Fruit fly (Drosophila melanogaster) whole organism, pupa: Measurements from ENCODE around the gene CG4080.

ENCODE experiments used
- CG10348 ChIP-seq: fragments of 200-800 bp; sonication (Bioruptor generic); IDR thresholded peaks from 2 replicates; pipeline ENCODE4 v1.3.6; 2022; ENCODE audit warnings: missing biosample characterization, missing genetic modification characterization
- CG12605 ChIP-seq: fragments of 200-800 bp; sonication (Bioruptor generic); IDR thresholded peaks from 2 replicates; pipeline ENCODE4 v1.3.6; 2022; ENCODE audit warnings: missing biosample characterization, missing genetic modification characterization
- CG13204 ChIP-seq: fragments of 200-800 bp; sonication (Bioruptor generic); optimal IDR thresholded peaks from 2 replicates; lab custom pipeline; 2018; ENCODE audit warnings: missing biosample characterization, mild to moderate bottlenecking, missing genetic modification characterization, moderate library complexity
- CG14655 ChIP-seq: fragments of 200-800 bp; sonication (Bioruptor generic); optimal IDR thresholded peaks from 3 replicates; lab custom pipeline; 2017; ENCODE audit warnings: mild to moderate bottlenecking, missing biosample characterization, missing genetic modification reagents, missing genetic modification characterization
- CG15710 ChIP-seq: fragments of 200-800 bp; sonication (Bioruptor generic); optimal IDR thresholded peaks from 2 replicates; lab custom pipeline; 2018; ENCODE audit warnings: missing biosample characterization, mild to moderate bottlenecking, missing genetic modification characterization, moderate library complexity
- CG17806 ChIP-seq: fragments of 200-800 bp; sonication (Bioruptor generic); optimal IDR thresholded peaks from 2 replicates; lab custom pipeline; 2018; ENCODE audit warnings: missing biosample characterization, mild to moderate bottlenecking, missing genetic modification characterization, moderate library complexity
- CG32121 ChIP-seq: fragments of 200-800 bp; sonication (Bioruptor generic); IDR thresholded peaks from 2 replicates; pipeline ENCODE4 v1.3.6; 2022; ENCODE audit warnings: missing biosample characterization, missing genetic modification characterization
- CG34367 ChIP-seq: fragments of 200-800 bp; sonication (Bioruptor generic); optimal IDR thresholded peaks from 2 replicates; lab custom pipeline; 2018; ENCODE audit warnings: missing biosample characterization, mild to moderate bottlenecking, missing genetic modification characterization
- CG4496 ChIP-seq: fragments of 200-800 bp; sonication (Bioruptor generic); IDR thresholded peaks from 3 replicates; pipeline ENCODE4 v1.3.6; 2022; ENCODE audit warnings: missing biosample characterization, missing genetic modification characterization
- CG8159 ChIP-seq: fragments of 200-800 bp; sonication (Bioruptor generic); optimal IDR thresholded peaks from 3 replicates; lab custom pipeline; 2018; ENCODE audit warnings: missing biosample characterization, mild to moderate bottlenecking, missing genetic modification characterization, moderate library complexity
- CG8301 ChIP-seq: fragments of 200-800 bp; sonication (Bioruptor generic); optimal IDR thresholded peaks from 2 replicates; lab custom pipeline; 2018; ENCODE audit warnings: missing biosample characterization, mild to moderate bottlenecking, missing genetic modification characterization
- CG9948 ChIP-seq: fragments of 200-800 bp; sonication (Bioruptor generic); optimal IDR thresholded peaks from 2 replicates; lab custom pipeline; 2018; ENCODE audit warnings: missing biosample characterization, mild to moderate bottlenecking, missing genetic modification characterization, moderate library complexity
- D1 ChIP-seq: fragments of 200-800 bp; sonication (Bioruptor generic); optimal IDR thresholded peaks from 2 replicates; lab custom pipeline; 2018; ENCODE audit warnings: missing biosample characterization, mild to moderate bottlenecking, missing genetic modification characterization, moderate library complexity
- EcR ChIP-seq: fragments of 200-800 bp; sonication (Bioruptor generic); optimal IDR thresholded peaks from 3 replicates; lab custom pipeline; 2019; ENCODE audit warnings: missing biosample characterization, missing genetic modification characterization, mild to moderate bottlenecking, moderate library complexity, missing genetic modification reagents
- Ets98B ChIP-seq: fragments of 200-800 bp; sonication (Bioruptor generic); IDR thresholded peaks from 2 replicates; pipeline ENCODE4 v1.3.6; 2022; ENCODE audit warnings: missing biosample characterization, missing genetic modification characterization
- Pif1A ChIP-seq: fragments of 200-800 bp; sonication (Bioruptor generic); optimal IDR thresholded peaks from 3 replicates; lab custom pipeline; 2016; ENCODE audit warnings: missing biosample characterization, missing genetic modification characterization
- Pif1B ChIP-seq: fragments of 200-800 bp; sonication (Bioruptor generic); optimal IDR thresholded peaks from 3 replicates; lab custom pipeline; 2016; ENCODE audit warnings: missing biosample characterization, missing genetic modification characterization
- Snoo ChIP-seq: fragments of 200-800 bp; sonication (Bioruptor generic); optimal IDR thresholded peaks from 3 replicates; lab custom pipeline; 2017; ENCODE audit warnings: missing biosample characterization, mild to moderate bottlenecking, missing genetic modification characterization, inconsistent platforms
- fd96Ca ChIP-seq: fragments of 200-800 bp; sonication (Bioruptor generic); IDR thresholded peaks from 3 replicates; pipeline ENCODE4 v1.3.6; 2022; ENCODE audit warnings: missing biosample characterization, missing genetic modification characterization
- gl ChIP-seq: fragments of 200-800 bp; sonication (Bioruptor generic); optimal IDR thresholded peaks from 2 replicates; lab custom pipeline; 2018; ENCODE audit warnings: missing biosample characterization, mild to moderate bottlenecking, missing genetic modification characterization
- rn ChIP-seq: fragments of 200-800 bp; sonication (Bioruptor generic); IDR thresholded peaks from 2 replicates; pipeline ENCODE4 v1.3.6; 2022; ENCODE audit warnings: missing biosample characterization, missing genetic modification characterization

Gene CG4080

DNA sequence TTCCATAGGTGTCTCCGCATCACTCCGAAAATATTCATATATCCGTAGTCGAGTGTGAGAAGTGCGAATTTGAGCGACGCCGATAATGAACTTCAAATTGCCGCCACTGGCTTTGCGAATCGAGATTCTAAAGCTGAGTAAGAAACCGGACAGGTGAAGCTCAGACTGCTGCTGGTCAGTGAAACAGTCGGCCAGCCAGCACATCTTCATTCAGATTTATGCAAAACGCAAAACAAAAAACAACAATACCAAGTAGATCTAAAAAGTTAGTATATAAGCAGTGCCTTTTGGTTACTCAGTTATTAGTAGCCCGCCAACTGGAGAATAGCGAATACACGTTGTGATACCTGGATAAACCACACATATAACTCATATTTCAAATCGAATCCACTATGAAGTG, 5.5 kb upstream of the CG4080 start, which contains the start of gene Cpr67B:
Cpr67B (plus strand) TSS at position 301 of the 400 bp plus-strand sequence.
- TF ChIP-seq Pif1B (no peak), CG10348 (GFP tag; lab: Robert Waterston, UW) (no peak)
- TF ChIP-seq, all 21 proteins: peak for 0

DNA sequence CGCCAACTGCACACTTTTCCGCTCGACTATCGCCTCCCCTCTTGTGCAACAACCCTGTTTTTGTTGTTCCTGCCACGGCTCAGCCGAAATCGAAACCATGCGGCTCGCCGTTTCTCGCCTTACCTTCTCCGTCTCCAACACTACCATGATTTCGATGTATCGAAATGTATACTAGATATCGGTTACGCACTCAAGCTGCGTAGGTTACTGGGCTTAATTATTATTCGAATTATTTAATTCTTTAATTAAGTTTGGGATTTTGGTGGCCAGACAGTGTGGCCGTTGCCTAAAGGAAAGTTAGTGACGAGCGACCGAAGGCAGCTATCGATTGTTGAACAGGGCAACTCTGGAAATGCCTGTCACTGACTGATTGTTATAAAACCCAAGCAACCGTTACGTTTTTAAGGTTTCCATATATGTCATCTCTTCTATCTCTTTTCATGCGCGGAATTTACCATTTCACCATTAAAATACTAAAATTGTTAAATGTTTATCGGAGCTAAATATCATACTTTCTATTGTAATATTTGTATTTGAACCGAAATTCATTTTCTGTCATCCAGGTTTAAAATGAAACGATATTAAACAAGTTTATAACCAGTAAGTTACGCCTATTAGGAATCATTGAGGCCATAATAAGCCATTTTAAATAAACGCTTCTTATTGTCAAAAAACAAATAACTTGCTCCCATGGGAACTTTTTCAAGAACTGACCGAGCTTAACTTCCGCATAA, 3.3 kb upstream of the CG4080 start, which contains the start of gene eIF4E1:
eIF4E1 (minus strand) TSS at position 304 of the 734 bp plus-strand sequence.
- TF ChIP-seq rn (GFP tag; lab: Robert Waterston, UW): no peak
- TF ChIP-seq CG8159 (tag; lab: Kevin White, UChicago): no peak
- no peak for TF ChIP-seq Snoo (tag; lab: Kevin White, UChicago)
- no peak for TF ChIP-seq CG34367 (tag; lab: Kevin White, UChicago)
- TF ChIP-seq Pif1B: no peak
- no peak for TF ChIP-seq CG10348 (GFP tag; lab: Robert Waterston, UW)
- no peak for TF ChIP-seq Pif1A (GFP tag; lab: Kevin White, UChicago)
- TF ChIP-seq fd96Ca (GFP tag; lab: Robert Waterston, UW): no peak
- no peak for TF ChIP-seq gl (tag; lab: Kevin White, UChicago)
- no peak for TF ChIP-seq CG15710 (tag; lab: Kevin White, UChicago)
- TF ChIP-seq CG12605 (GFP tag; lab: Robert Waterston, UW): no peak
- no peak for TF ChIP-seq CG17806 (tag; lab: Kevin White, UChicago)
- no peak for TF ChIP-seq D1 (tag; lab: Kevin White, UChicago)
- no peak for TF ChIP-seq CG9948
- no peak for TF ChIP-seq Ets98B (GFP tag; lab: Robert Waterston, UW)
- TF ChIP-seq, all 21 proteins: peak for 0

DNA sequence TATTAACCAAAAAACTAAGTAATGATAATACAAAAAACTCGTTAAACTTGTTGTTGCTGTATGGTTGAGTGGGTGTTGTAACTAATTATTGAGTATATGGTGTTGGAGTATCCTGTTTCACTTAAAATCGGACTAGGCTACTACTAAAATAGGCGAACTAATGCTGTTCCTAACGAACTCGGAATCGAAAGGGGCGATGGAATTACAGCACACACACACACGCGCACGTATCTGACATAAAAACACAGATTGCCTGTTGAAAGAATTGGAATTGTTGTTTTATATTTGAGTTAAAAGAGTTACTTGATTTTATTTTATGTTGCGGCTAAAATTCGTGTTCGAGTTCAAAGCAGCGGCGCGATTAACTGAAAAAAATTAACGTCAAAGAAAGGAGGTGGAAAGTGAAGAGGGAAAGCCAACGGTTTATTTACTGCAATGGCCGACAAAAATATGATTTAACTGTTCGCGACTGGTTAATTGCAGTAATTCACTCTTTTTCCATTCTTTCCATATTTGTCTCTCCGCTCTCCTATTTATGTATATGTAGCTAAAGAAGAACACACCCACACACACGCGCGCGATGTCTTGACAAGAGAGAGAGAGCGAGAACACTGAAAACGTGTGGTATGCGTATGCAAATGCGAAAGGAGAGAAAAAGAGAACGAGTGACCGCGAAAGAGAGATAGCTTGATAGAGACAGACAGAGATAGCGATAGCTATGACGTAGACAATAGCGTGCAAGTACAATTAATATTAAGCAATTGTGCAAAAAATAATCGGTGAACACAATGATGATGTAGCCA, 2.5 kb upstream of the CG4080 start:
- TF ChIP-seq Pif1B (peak; percentile 21), rn (GFP tag; lab: Robert Waterston, UW) (no peak), Ets98B (GFP tag; lab: Robert Waterston, UW) (peak; percentile 22; the same call in 1 of the 2 replicates), CG9948 (no peak), gl (tag; lab: Kevin White, UChicago) (no peak), CG13204 (GFP tag; lab: Kevin White, UChicago) (no peak), EcR (peak; percentile 23), CG8301 (tag; lab: Kevin White, UChicago) (no peak), CG10348 (GFP tag; lab: Robert Waterston, UW) (no peak), CG32121 (GFP tag; lab: Robert Waterston, UW) (no peak), CG17806 (tag; lab: Kevin White, UChicago) (no peak), CG15710 (tag; lab: Kevin White, UChicago) (no peak)

DNA sequence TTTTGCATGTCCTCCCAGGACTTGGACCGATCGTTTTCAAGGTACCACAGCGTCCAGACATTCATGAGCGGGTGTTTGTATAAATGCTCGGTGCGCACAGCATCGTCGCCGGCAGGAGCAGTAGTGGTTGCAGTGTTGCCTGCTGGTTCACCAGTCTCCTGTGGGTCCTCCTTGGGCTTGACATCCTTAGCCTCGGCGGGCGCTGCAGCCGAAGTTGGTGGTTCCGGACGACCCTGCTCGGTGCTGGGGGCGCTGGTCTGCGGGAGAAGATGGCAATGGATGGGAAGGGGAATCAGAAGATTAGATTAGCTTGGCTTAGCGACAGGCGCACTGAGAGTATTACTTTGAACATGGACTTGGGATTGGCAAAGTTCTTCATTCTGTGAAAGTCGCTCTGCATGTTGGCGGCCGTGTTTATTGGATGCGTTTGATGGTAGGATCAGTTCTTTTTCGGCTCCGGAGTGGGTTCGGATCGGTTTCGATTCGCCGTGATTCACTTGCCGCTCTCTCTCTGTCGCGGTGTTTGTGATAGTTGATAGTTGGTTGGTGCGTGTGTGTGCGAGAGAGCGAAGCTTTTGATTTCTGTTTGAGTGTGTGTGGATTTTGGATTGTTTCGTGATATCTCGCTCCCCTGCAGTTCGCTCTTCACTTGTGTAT, 1.8 kb upstream of the CG4080 start:
- TF ChIP-seq CG8301 (tag; lab: Kevin White, UChicago): no peak
- TF ChIP-seq CG4496: peak; percentile 8; the same call in 1 of the 3 replicates

DNA sequence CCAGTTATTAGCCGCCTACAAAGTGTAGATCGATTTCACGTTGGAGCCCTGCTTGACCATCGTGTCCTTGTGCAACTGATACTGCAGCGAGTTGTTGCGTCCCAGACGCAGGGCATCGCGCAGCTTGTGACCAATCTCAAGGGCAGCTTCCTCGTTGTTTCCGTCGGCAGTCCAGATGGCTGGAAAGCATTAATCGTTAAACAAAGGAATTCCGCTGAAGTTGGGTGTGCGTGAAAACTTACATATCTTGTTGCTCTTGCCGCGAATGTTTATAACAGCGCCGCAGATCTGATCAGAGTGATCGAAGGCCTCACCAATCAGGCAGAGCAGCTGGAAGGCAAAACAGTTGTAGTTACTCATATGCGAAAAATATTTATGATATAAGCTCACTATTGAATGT, 828 bp upstream of the CG4080 start:
- peak; percentile 63 for TF ChIP-seq EcR
- no peak for TF ChIP-seq rn (GFP tag; lab: Robert Waterston, UW)
- no peak for TF ChIP-seq CG12605 (GFP tag; lab: Robert Waterston, UW)

DNA sequence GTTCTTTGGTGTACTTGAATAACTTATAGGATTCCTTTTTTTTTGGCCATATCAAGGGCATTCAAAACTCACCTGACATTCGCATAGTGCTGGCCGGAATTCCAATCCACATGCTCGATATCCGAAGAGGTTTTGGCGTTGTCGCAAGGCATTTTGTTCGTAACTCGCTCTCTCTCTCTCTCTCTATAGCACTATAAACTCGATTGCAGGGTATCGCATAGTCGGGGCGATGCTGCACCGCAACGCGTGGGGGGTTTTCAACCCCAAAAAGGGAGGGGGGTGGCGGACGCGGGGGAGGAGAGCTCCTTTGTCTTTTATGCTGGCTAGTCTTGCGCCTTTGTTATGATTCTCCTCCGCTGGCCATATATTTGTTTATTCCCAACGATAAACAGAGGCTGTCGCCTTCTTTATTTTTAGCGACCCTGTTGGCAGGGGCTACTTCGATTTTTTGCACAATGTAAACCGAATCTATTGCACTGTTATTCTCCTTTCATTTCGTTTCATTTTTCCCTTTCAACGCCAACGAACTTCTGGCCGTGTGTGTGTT, 519 bp downstream of the CG4080 start:
- TF ChIP-seq CG8159 (tag; lab: Kevin White, UChicago) (peak; percentile 20), CG13204 (GFP tag; lab: Kevin White, UChicago) (no peak), CG12605 (GFP tag; lab: Robert Waterston, UW) (0 out of 2 replicates have a peak, but pooled peaks have one; percentile 46), CG9948 (peak; percentile 17), CG17806 (tag; lab: Kevin White, UChicago) (peak; percentile 1), CG10348 (GFP tag; lab: Robert Waterston, UW) (no peak), CG14655 (GFP tag; lab: Kevin White, UChicago) (no peak), CG15710 (tag; lab: Kevin White, UChicago) (peak; percentile 9), CG32121 (GFP tag; lab: Robert Waterston, UW) (peak; percentile 35; the same call in 1 of the 2 replicates), rn (GFP tag; lab: Robert Waterston, UW) (no peak), CG34367 (tag; lab: Kevin White, UChicago) (no peak), D1 (tag; lab: Kevin White, UChicago) (peak; percentile 3), gl (tag; lab: Kevin White, UChicago) (no peak), EcR (peak; percentile 86), Ets98B (GFP tag; lab: Robert Waterston, UW) (0 out of 2 replicates have a peak, but pooled peaks have one; percentile 46), Snoo (tag; lab: Kevin White, UChicago) (peak; percentile 29), CG4496 (peak; percentile 50; the same call in 1 of the 3 replicates), CG8301 (tag; lab: Kevin White, UChicago) (no peak), fd96Ca (GFP tag; lab: Robert Waterston, UW) (no peak; the same call in 2 of the 3 replicates)
